Fruit fly (Drosophila melanogaster): ENCODE measurements around the gene Ugt35E1.

The Ugt35E1 gene

DNA sequence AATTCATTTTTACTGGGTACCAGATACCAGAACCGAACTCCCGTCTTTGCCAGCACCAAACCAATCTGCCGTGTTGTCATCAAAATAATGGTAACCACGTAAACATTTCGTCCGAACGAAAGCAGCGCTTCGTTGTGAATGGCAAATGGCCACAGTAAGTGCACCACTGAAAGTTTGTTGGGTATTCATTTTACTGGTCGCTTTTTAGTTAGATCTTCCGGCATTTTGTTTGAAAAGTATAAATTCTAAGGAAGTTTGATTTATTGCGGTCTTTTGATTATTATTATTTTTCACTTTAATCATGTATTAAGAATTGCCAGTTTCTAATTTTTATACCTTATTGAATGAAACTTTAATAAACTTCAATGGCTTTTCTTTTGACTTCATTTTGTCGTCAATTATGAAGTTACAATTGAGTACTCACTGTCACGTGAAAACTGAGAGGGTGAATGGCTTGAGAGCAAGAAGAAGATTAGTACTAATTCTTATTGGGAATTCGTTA is 48.6 kb upstream of the Ugt35E1 start, which contains the start of gene ZnT86D (continued):
- TF ChIP-seq CG34406 (GFP tag; optimal IDR thresholded peaks at IDR 0.05) = peak; percentile 50
- peak; percentile 69 for TF ChIP-seq pdm3 (GFP tag; optimal IDR thresholded peaks at IDR 0.05)
- peak; percentile 35 for TF ChIP-seq Blimp-1 (GFP tag; optimal IDR thresholded peaks at IDR 0.05)
- peak; percentile 60 for TF ChIP-seq CG15336 (GFP tag; IDR thresholded peaks at IDR 0.05)
- peak; percentile 34 for TF ChIP-seq CG11762 (GFP tag; optimal IDR thresholded peaks at IDR 0.05; ENCODE audit: insufficient read depth)
- TF ChIP-seq Sox15 (GFP tag; optimal IDR thresholded peaks at IDR 0.05) = peak; percentile 25
- no peak for TF ChIP-seq svp (GFP tag)
- no peak for TF ChIP-seq Lpt (GFP tag; optimal IDR thresholded peaks at IDR 0.05)
- TF ChIP-seq CG4318 (GFP tag; optimal IDR thresholded peaks at IDR 0.05) = no peak
- peak; percentile 74 for TF ChIP-seq CG32006 (GFP tag; optimal IDR thresholded peaks at IDR 0.05)
- peak; percentile 62 for TF ChIP-seq Ets96B (tag; optimal IDR thresholded peaks at IDR 0.05)
- no peak for TF ChIP-seq CG16779 (tag; optimal IDR thresholded peaks at IDR 0.05)
- peak; percentile 47; the same call in 1 of the 2 replicates for TF ChIP-seq CG11294 (GFP tag; IDR thresholded peaks at IDR 0.05)
- TF ChIP-seq CG3919 (GFP tag; optimal IDR thresholded peaks at IDR 0.05) = peak; percentile 62
- TF ChIP-seq dsx (GFP tag; optimal IDR thresholded peaks at IDR 0.05; ENCODE audit: poor library complexity, severe bottlenecking) = peak; percentile 56

DNA sequence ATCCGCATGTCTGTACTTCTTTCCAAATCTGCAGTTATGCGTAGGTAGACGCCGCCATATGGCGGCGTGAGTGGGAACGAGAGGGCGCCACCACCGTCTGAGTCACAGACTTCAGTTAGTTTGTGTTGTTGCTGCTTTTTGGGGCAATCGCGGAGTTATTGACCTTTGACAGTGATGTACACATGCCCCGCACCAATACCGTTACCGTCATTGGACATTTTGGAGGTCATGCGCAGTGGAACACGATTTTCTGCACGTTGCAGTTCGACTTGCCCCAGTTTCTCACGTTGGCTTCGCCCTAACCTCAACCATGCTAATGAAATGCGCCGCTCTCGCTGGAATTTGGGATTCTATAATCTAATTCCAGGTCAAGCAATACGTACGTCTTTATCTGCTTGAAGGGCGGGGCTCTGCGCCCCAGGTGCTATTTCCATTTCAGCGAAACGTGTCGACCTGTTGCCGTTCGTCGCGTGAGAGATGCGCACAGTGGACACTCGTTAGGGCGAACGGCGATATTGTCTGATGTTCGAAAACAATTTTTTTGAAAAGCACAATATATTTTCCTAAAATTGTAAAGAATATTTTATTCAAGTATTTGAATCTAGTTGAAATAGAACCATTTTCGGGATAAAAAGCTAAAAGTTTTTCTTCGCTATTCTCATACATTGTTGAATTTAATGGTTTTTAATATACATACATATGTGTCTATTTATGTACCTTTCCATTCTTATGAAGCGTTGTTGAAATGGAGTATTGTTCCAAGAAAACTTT is 45.6 kb upstream of the Ugt35E1 start:
- TF ChIP-seq CG15336 (GFP tag; IDR thresholded peaks at IDR 0.05) = peak; percentile 69
- TF ChIP-seq CG11294 (GFP tag; IDR thresholded peaks at IDR 0.05) = no peak
- peak; percentile 72 for TF ChIP-seq Sox102F (GFP tag; optimal IDR thresholded peaks at IDR 0.05)
- peak; percentile 8 for TF ChIP-seq Eip93F (GFP tag; optimal IDR thresholded peaks at IDR 0.05)
- TF ChIP-seq Lpt (GFP tag; optimal IDR thresholded peaks at IDR 0.05) = peak; percentile 36
- peak; percentile 82 for TF ChIP-seq pdm3 (GFP tag; optimal IDR thresholded peaks at IDR 0.05)
- peak; percentile 81 for TF ChIP-seq Hr39 (GFP tag; optimal IDR thresholded peaks at IDR 0.05)
- TF ChIP-seq Ets96B (tag; optimal IDR thresholded peaks at IDR 0.05) = peak; percentile 42
- peak in 1 of 2 experiments; percentile 26 for TF ChIP-seq salr (GFP tag; optimal IDR thresholded peaks at IDR 0.05)
- TF ChIP-seq CG8632 (GFP tag; optimal IDR thresholded peaks at IDR 0.05) = peak; percentile 54
- TF ChIP-seq CG6276 (GFP tag; optimal IDR thresholded peaks at IDR 0.05) = no peak
- TF ChIP-seq CG6854 (GFP tag; optimal IDR thresholded peaks at IDR 0.05) = no peak
- TF ChIP-seq cyc (GFP tag; optimal IDR thresholded peaks at IDR 0.05) = peak; percentile 75
- peak; percentile 64 for TF ChIP-seq acj6 (GFP tag; optimal IDR thresholded peaks at IDR 0.05)
- peak; percentile 88 for TF ChIP-seq Eip78C (GFP tag)
- peak; percentile 48 for TF ChIP-seq CG34406 (GFP tag; optimal IDR thresholded peaks at IDR 0.05)
- TF ChIP-seq esn (GFP tag; optimal IDR thresholded peaks at IDR 0.05) = peak; percentile 83
- TF ChIP-seq eg (GFP tag; IDR thresholded peaks at IDR 0.05) = peak; percentile 80
- TF ChIP-seq CG4318 (GFP tag; optimal IDR thresholded peaks at IDR 0.05) = no peak
- TF ChIP-seq OdsH (GFP tag; optimal IDR thresholded peaks at IDR 0.05) = peak; percentile 68
- peak; percentile 76 for TF ChIP-seq Eip75B (GFP tag; optimal IDR thresholded peaks at IDR 0.05)
- TF ChIP-seq fkh (GFP tag; optimal IDR thresholded peaks at IDR 0.05) = no peak
- TF ChIP-seq CG9139 (GFP tag; optimal IDR thresholded peaks at IDR 0.05) = no peak
- TF ChIP-seq achi (GFP tag; optimal IDR thresholded peaks at IDR 0.05) = peak; percentile 67
- no peak for TF ChIP-seq fd85E (GFP tag; optimal IDR thresholded peaks at IDR 0.05)
- peak; percentile 43 for TF ChIP-seq CG7368 (GFP tag; optimal IDR thresholded peaks at IDR 0.05)
- peak; percentile 14 for TF ChIP-seq CG6808 (GFP tag; optimal IDR thresholded peaks at IDR 0.05)
- peak; percentile 54 for TF ChIP-seq CG10631 (GFP tag; optimal IDR thresholded peaks at IDR 0.05)
- peak; percentile 72 for TF ChIP-seq Sox14 (GFP tag; optimal IDR thresholded peaks at IDR 0.05)
- peak; percentile 79 for TF ChIP-seq topi (GFP tag; optimal IDR thresholded peaks at IDR 0.05)
- peak; percentile 79 for TF ChIP-seq Smox (GFP tag; optimal IDR thresholded peaks at IDR 0.05)
- peak; percentile 14 to 39 for TF ChIP-seq ss (GFP tag; optimal IDR thresholded peaks at IDR 0.05)
- TF ChIP-seq svp (GFP tag) = peak; percentile 95
- peak; percentile 57 for TF ChIP-seq CG6792 (GFP tag; optimal IDR thresholded peaks at IDR 0.05)
- peak; percentile 83 for TF ChIP-seq lz (GFP tag; optimal IDR thresholded peaks at IDR 0.05)
- TF ChIP-seq Ets21C (GFP tag; optimal IDR thresholded peaks at IDR 0.05) = peak; percentile 66
- peak; percentile 72 for TF ChIP-seq CG3919 (GFP tag; optimal IDR thresholded peaks at IDR 0.05)
- peak; percentile 28 for TF ChIP-seq Blimp-1 (GFP tag; optimal IDR thresholded peaks at IDR 0.05)
- peak; percentile 55 for TF ChIP-seq Gug (GFP tag; IDR thresholded peaks at IDR 0.05)
- peak; percentile 7 for TF ChIP-seq fd59A (GFP tag; optimal IDR thresholded peaks at IDR 0.05)
- peak; percentile 83 for TF ChIP-seq CG31627 (GFP tag; optimal IDR thresholded peaks at IDR 0.05)
